Worm (Caenorhabditis elegans): Measurements from ENCODE around the gene T01G1.2.

- TF ChIP-seq cnd-1 (tag; optimal IDR thresholded peaks at IDR 0.05) (peak; percentile 45), nhr-28 (tag; optimal IDR thresholded peaks at IDR 0.05) (no peak), ztf-11 (tag; optimal IDR thresholded peaks at IDR 0.05) (peak; percentile 47), nhr-237 (tag; optimal IDR thresholded peaks at IDR 0.05) (peak; percentile 16)
These were observed 43.6 kb upstream of the T01G1.2 start, which contains the start of gene znf-207 for ce11 chrIV:11310624-11311023.
